Fruit fly (Drosophila melanogaster) whole organism, embryonic: ENCODE measurements around the gene Gel.

Experiments used
- Abd-B ChIP-seq: fragments of 200-800 bp; sonication (Bioruptor generic); optimal IDR thresholded peaks from 2 replicates; lab custom pipeline; 2018; ENCODE audit warnings: missing biosample characterization, mild to moderate bottlenecking, missing genetic modification characterization, moderate library complexity
- Bgb ChIP-seq: fragments of 200-800 bp; sonication (Bioruptor generic); IDR thresholded peaks from 2 replicates; pipeline ENCODE4 v1.3.6; 2022; ENCODE audit warnings: missing biosample characterization, missing genetic modification characterization; ENCODE audit not compliant: partially characterized antibody
- CG10209 ChIP-seq: fragments of 200-800 bp; sonication (Bioruptor generic); optimal IDR thresholded peaks from 3 replicates; lab custom pipeline; 2017; ENCODE audit warnings: missing biosample characterization, mild to moderate bottlenecking, missing genetic modification characterization, missing genetic modification reagents
- CG10462 ChIP-seq: fragments of 200-800 bp; sonication (Bioruptor generic); optimal IDR thresholded peaks from 2 replicates; lab custom pipeline; 2016; ENCODE audit warnings: missing biosample characterization, missing genetic modification characterization
- CG11723 ChIP-seq: fragments of 200-800 bp; sonication (Bioruptor generic); optimal IDR thresholded peaks from 2 replicates; lab custom pipeline; 2017; ENCODE audit warnings: missing biosample characterization, mild to moderate bottlenecking, missing genetic modification characterization
- CG12219 ChIP-seq: fragments of 200-800 bp; sonication (Bioruptor generic); optimal IDR thresholded peaks from 3 replicates; lab custom pipeline; 2018; ENCODE audit warnings: missing biosample characterization, mild to moderate bottlenecking, missing genetic modification characterization
- CG12744 ChIP-seq: fragments of 200-800 bp; sonication (Bioruptor generic); optimal IDR thresholded peaks from 2 replicates; lab custom pipeline; 2016; ENCODE audit warnings: missing biosample characterization, missing genetic modification characterization
- CG12769 ChIP-seq: fragments of 200-800 bp; sonication (Bioruptor generic); optimal IDR thresholded peaks from 2 replicates; lab custom pipeline; 2019; ENCODE audit warnings: missing biosample characterization, mild to moderate bottlenecking, missing genetic modification characterization, moderate library complexity
- CG13123 ChIP-seq: fragments of 200-800 bp; sonication (Bioruptor generic); optimal IDR thresholded peaks from 2 replicates; lab custom pipeline; 2016; ENCODE audit warnings: missing biosample characterization, missing genetic modification characterization
- CG13894 ChIP-seq: fragments of 200-800 bp; sonication (Bioruptor generic); optimal IDR thresholded peaks from 3 replicates; lab custom pipeline; 2018; ENCODE audit warnings: missing biosample characterization, mild to moderate bottlenecking, missing genetic modification characterization, moderate library complexity
- CG14860 ChIP-seq: fragments of 200-800 bp; sonication (Bioruptor generic); IDR thresholded peaks from 3 replicates; pipeline ENCODE4 v1.3.6; 2022; ENCODE audit warnings: missing biosample characterization, missing genetic modification characterization; ENCODE audit not compliant: partially characterized antibody
- CG16815 ChIP-seq: fragments of 200-800 bp; sonication (Bioruptor generic); optimal IDR thresholded peaks from 3 replicates; lab custom pipeline; 2017; ENCODE audit warnings: missing biosample characterization, mild to moderate bottlenecking, missing genetic modification characterization
- CG17361 ChIP-seq: fragments of 200-800 bp; sonication (Bioruptor generic); IDR thresholded peaks from 3 replicates; pipeline ENCODE4 v1.3.6; 2022; ENCODE audit warnings: missing biosample characterization, missing genetic modification characterization
- CG17912 ChIP-seq: fragments of 200-800 bp; sonication (Bioruptor generic); optimal IDR thresholded peaks from 2 replicates; lab custom pipeline; 2018; ENCODE audit warnings: missing biosample characterization, mild to moderate bottlenecking, missing genetic modification characterization
- CG32767 ChIP-seq: fragments of 200-800 bp; sonication (Bioruptor generic); IDR thresholded peaks from 2 replicates; pipeline ENCODE4 v1.3.6; 2022; ENCODE audit warnings: missing biosample characterization, missing genetic modification characterization
- CG33213 ChIP-seq: fragments of 200-800 bp; sonication (Bioruptor generic); optimal IDR thresholded peaks from 3 replicates; lab custom pipeline; 2016; ENCODE audit warnings: missing biosample characterization, missing genetic modification characterization
- CG4282 ChIP-seq: fragments of 200-800 bp; sonication (Bioruptor generic); optimal IDR thresholded peaks from 2 replicates; lab custom pipeline; 2016; ENCODE audit warnings: missing biosample characterization, missing genetic modification characterization
- CG4707 ChIP-seq: fragments of 200-800 bp; sonication (Bioruptor generic); optimal IDR thresholded peaks from 2 replicates; lab custom pipeline; 2018; ENCODE audit warnings: missing biosample characterization, mild to moderate bottlenecking, missing genetic modification characterization, moderate library complexity
- CG8089 ChIP-seq: fragments of 200-800 bp; sonication (Bioruptor generic); optimal IDR thresholded peaks from 3 replicates; lab custom pipeline; 2016; ENCODE audit warnings: missing biosample characterization, missing genetic modification characterization
- CG8290 ChIP-seq, 3 experiments: fragments of 200-800 bp; sonication (Bioruptor generic); optimal IDR thresholded peaks; 2 replicates each; lab custom pipeline; 2016 to 2019; ENCODE audit warnings: missing biosample characterization in 3 of 3, missing genetic modification characterization in 3 of 3, mild to moderate bottlenecking in 2 of 3, moderate library complexity in 1 of 3
- Chrac-16 ChIP-seq: fragments of 200-800 bp; sonication (Bioruptor generic); optimal IDR thresholded peaks from 3 replicates; lab custom pipeline; 2016; ENCODE audit warnings: missing biosample characterization, missing genetic modification characterization
- Eip74EF ChIP-seq, 2 experiments: fragments of 200-800 bp in 1 of 2; fragments of >200 bp in 1 of 2; sonication (Bioruptor generic) in 1 of 2; optimal IDR thresholded peaks; 2 replicates each; lab custom pipeline; 2017 to 2019; ENCODE audit warnings: missing biosample characterization in 2 of 2, missing genetic modification characterization in 2 of 2, mild to moderate bottlenecking in 1 of 2, moderate library complexity in 1 of 2
- Fer1 ChIP-seq: fragments of 200-800 bp; sonication (Bioruptor generic); optimal IDR thresholded peaks from 2 replicates; lab custom pipeline; 2017; ENCODE audit warnings: missing biosample characterization, mild to moderate bottlenecking, missing genetic modification characterization
- H15 ChIP-seq: fragments of 200-800 bp; sonication (Bioruptor generic); IDR thresholded peaks from 3 replicates; pipeline ENCODE4 v1.3.6; 2022; ENCODE audit warnings: missing biosample characterization, missing genetic modification characterization
- Hmr ChIP-seq: fragments of 200-800 bp; sonication (Bioruptor generic); optimal IDR thresholded peaks from 3 replicates; lab custom pipeline; 2017; ENCODE audit warnings: mild to moderate bottlenecking, missing biosample characterization, missing genetic modification reagents, missing genetic modification characterization
- Hr3 ChIP-seq: fragments of 200-800 bp; sonication (Bioruptor generic); optimal IDR thresholded peaks from 3 replicates; lab custom pipeline; 2016; ENCODE audit warnings: missing biosample characterization, missing genetic modification characterization
- Lhr ChIP-seq: fragments of 200-800 bp; sonication (Bioruptor generic); optimal IDR thresholded peaks from 3 replicates; lab custom pipeline; 2017; ENCODE audit warnings: mild to moderate bottlenecking, missing biosample characterization, missing genetic modification reagents, missing genetic modification characterization
- Med ChIP-seq: fragments of 200-800 bp; sonication (Bioruptor generic); peaks from one replicate; lab custom pipeline; 2016; ENCODE audit warnings: missing biosample characterization, missing genetic modification characterization, mild to moderate bottlenecking, inconsistent platforms, moderate library complexity
- Opbp ChIP-seq: fragments of 200-800 bp; sonication (Bioruptor generic); IDR thresholded peaks from 3 replicates; pipeline ENCODE4 v1.3.6; 2022; ENCODE audit warnings: missing biosample characterization, missing genetic modification characterization; ENCODE audit not compliant: partially characterized antibody
- amos ChIP-seq: fragments of 200-800 bp; sonication (Bioruptor generic); IDR thresholded peaks from 2 replicates; pipeline ENCODE4 v1.3.6; 2022; ENCODE audit warnings: missing biosample characterization, missing genetic modification characterization; ENCODE audit not compliant: partially characterized antibody
- cg ChIP-seq: fragments of 200-800 bp; sonication (Bioruptor generic); optimal IDR thresholded peaks from 3 replicates; lab custom pipeline; 2019; ENCODE audit warnings: missing biosample characterization, mild to moderate bottlenecking, missing genetic modification characterization, moderate library complexity
- chn ChIP-seq: fragments of 200-800 bp; sonication (Bioruptor generic); optimal IDR thresholded peaks from 2 replicates; lab custom pipeline; 2016; ENCODE audit warnings: missing biosample characterization, missing genetic modification characterization
- croc ChIP-seq: fragments of 200-800 bp; sonication (Bioruptor generic); conservative IDR thresholded peaks from 3 replicates; pipeline ENCODE4 v1.3.6; 2022; ENCODE audit warnings: missing biosample characterization, missing genetic modification characterization
- fru ChIP-seq: fragments of >200 bp; optimal IDR thresholded peaks from 2 replicates; lab custom pipeline; 2017
- grau ChIP-seq: fragments of 200-800 bp; optimal IDR thresholded peaks from 3 replicates; lab custom pipeline; 2019; ENCODE audit warnings: missing biosample characterization, mild to moderate bottlenecking, missing genetic modification characterization, moderate library complexity
- gsb ChIP-seq: fragments of 200-800 bp; sonication (Bioruptor generic); IDR thresholded peaks from 2 replicates; pipeline ENCODE4 v1.3.6; 2022; ENCODE audit warnings: missing biosample characterization, missing genetic modification characterization
- hth ChIP-seq: fragments of >200 bp; optimal IDR thresholded peaks from 2 replicates; lab custom pipeline; 2017; ENCODE audit warnings: inconsistent platforms
- lab ChIP-seq: fragments of 200-800 bp; sonication (Bioruptor generic); optimal IDR thresholded peaks from 3 replicates; lab custom pipeline; 2017; ENCODE audit warnings: missing biosample characterization, missing genetic modification characterization, mild to moderate bottlenecking, moderate library complexity, missing genetic modification reagents
- nom ChIP-seq: fragments of 200-800 bp; sonication (Bioruptor generic); optimal IDR thresholded peaks from 2 replicates; lab custom pipeline; 2017; ENCODE audit warnings: missing biosample characterization, missing genetic modification characterization, mild to moderate bottlenecking, moderate library complexity, missing genetic modification reagents
- odd ChIP-seq: fragments of 200-800 bp; sonication (Bioruptor generic); optimal IDR thresholded peaks from 2 replicates; lab custom pipeline; 2017; ENCODE audit warnings: missing biosample characterization, mild to moderate bottlenecking, missing genetic modification characterization
- phol ChIP-seq: fragments of 200-800 bp; sonication (Bioruptor generic); optimal IDR thresholded peaks from 3 replicates; lab custom pipeline; 2018; ENCODE audit warnings: missing biosample characterization, mild to moderate bottlenecking, missing genetic modification characterization, moderate library complexity
- rib ChIP-seq: fragments of 200-800 bp; sonication (Bioruptor generic); IDR thresholded peaks from 2 replicates; pipeline ENCODE4 v1.3.6; 2022; ENCODE audit warnings: missing biosample characterization, missing genetic modification characterization
- run ChIP-seq: fragments of 200-800 bp; sonication (Bioruptor generic); optimal IDR thresholded peaks from 3 replicates; lab custom pipeline; 2018; ENCODE audit warnings: missing biosample characterization, mild to moderate bottlenecking, missing genetic modification characterization
- sug ChIP-seq: fragments of 200-800 bp; optimal IDR thresholded peaks from 2 replicates; lab custom pipeline; 2019; ENCODE audit warnings: missing biosample characterization, mild to moderate bottlenecking, missing genetic modification characterization, moderate library complexity
- tna ChIP-seq: fragments of 200-800 bp; sonication (Bioruptor generic); IDR thresholded peaks from 2 replicates; pipeline ENCODE4 v1.3.6; 2022; ENCODE audit warnings: missing biosample characterization, missing genetic modification characterization; ENCODE audit not compliant: partially characterized antibody
- usp ChIP-seq: fragments of >200 bp; optimal IDR thresholded peaks from 2 replicates; lab custom pipeline; 2017; ENCODE audit warnings: missing biosample characterization, missing genetic modification characterization
- wek ChIP-seq: fragments of 200-800 bp; sonication (Bioruptor generic); optimal IDR thresholded peaks from 3 replicates; lab custom pipeline; 2018; ENCODE audit warnings: missing biosample characterization, mild to moderate bottlenecking, missing genetic modification characterization, moderate library complexity
- zen2 ChIP-seq: fragments of 200-800 bp; sonication (Bioruptor generic); IDR thresholded peaks from 3 replicates; pipeline ENCODE4 v1.3.6; 2022; ENCODE audit warnings: missing biosample characterization, missing genetic modification characterization; ENCODE audit not compliant: partially characterized antibody

Gel gene

dm6 chr3R:4186820-4187540 is 48.0 kb upstream of the Gel start:
- TF ChIP-seq CG10209 (GFP tag; lab: Kevin White, UChicago): no peak
- TF ChIP-seq rib (GFP tag; lab: Robert Waterston, UW): peak; percentile 31; the same call in 1 of the 2 replicates
- TF ChIP-seq Opbp (GFP tag; lab: Robert Waterston, UW): 0 out of 3 replicates have a peak, but pooled peaks have one; percentile 4
- no peak for TF ChIP-seq CG12744 (GFP tag; lab: Kevin White, UChicago)
- no peak for TF ChIP-seq hth (lab: Kevin White, UChicago)
- TF ChIP-seq usp (GFP tag; lab: Kevin White, UChicago): no peak
- TF ChIP-seq CG4282 (GFP tag; lab: Kevin White, UChicago): no peak
- no peak for TF ChIP-seq Chrac-16 (GFP tag; lab: Kevin White, UChicago)
- TF ChIP-seq tna (GFP tag; lab: Robert Waterston, UW): peak; percentile 17; the same call in 1 of the 2 replicates
- TF ChIP-seq wek (GFP tag; lab: Kevin White, UChicago): no peak
- TF ChIP-seq CG4707 (GFP tag; lab: Kevin White, UChicago): no peak
- peak; percentile 72 for TF ChIP-seq cg
- no peak for TF ChIP-seq odd (GFP tag; lab: Kevin White, UChicago)
- TF ChIP-seq Lhr (GFP tag; lab: Kevin White, UChicago): peak; percentile 51
- peak; percentile 91 for TF ChIP-seq CG13894 (tag; lab: Kevin White, UChicago)
- no peak for TF ChIP-seq CG11723 (GFP tag; lab: Kevin White, UChicago)
- no peak for TF ChIP-seq CG33213 (GFP tag; lab: Kevin White, UChicago)
- TF ChIP-seq Med (GFP tag; lab: Kevin White, UChicago): peak; percentile 27
- TF ChIP-seq CG12219 (GFP tag; lab: Kevin White, UChicago): no peak
- no peak for TF ChIP-seq CG17361 (GFP tag; lab: Robert Waterston, UW)
- no peak for TF ChIP-seq CG13123 (GFP tag; lab: Kevin White, UChicago)
- no peak for TF ChIP-seq CG16815 (GFP tag; lab: Kevin White, UChicago)
- no peak for TF ChIP-seq Abd-B
- peak; percentile 35 for TF ChIP-seq Hmr (GFP tag; lab: Kevin White, UChicago)
- no peak for TF ChIP-seq chn (GFP tag; lab: Kevin White, UChicago)
- no peak for TF ChIP-seq CG10462 (GFP tag; lab: Kevin White, UChicago)
- no peak for TF ChIP-seq run (tag; lab: Kevin White, UChicago)
- TF ChIP-seq Bgb (GFP tag; lab: Robert Waterston, UW): peak; percentile 49
- TF ChIP-seq Eip74EF (GFP tag; optimal IDR thresholded peaks at IDR 0.05; lab: Kevin White, UChicago): peak in 1 of 2 experiments; percentile 82
- no peak for TF ChIP-seq Hr3 (GFP tag; lab: Kevin White, UChicago)
- no peak for TF ChIP-seq CG8290 (GFP tag; optimal IDR thresholded peaks at IDR 0.05; lab: Kevin White, UChicago)
- peak in 1 of 2 experiments; percentile 43 for TF ChIP-seq CG8290 (tag; optimal IDR thresholded peaks at IDR 0.05; lab: Kevin White, UChicago)
- no peak for TF ChIP-seq CG17912 (GFP tag; lab: Kevin White, UChicago)
- no peak for TF ChIP-seq H15 (GFP tag; lab: Robert Waterston, UW)
- no peak for TF ChIP-seq CG8089 (GFP tag; lab: Kevin White, UChicago)
- TF ChIP-seq sug: peak; percentile 83
- no peak for TF ChIP-seq croc
- TF ChIP-seq CG32767 (GFP tag; lab: Robert Waterston, UW): no peak
- TF ChIP-seq zen2 (GFP tag; lab: Robert Waterston, UW): no peak
- peak; percentile 42 for TF ChIP-seq nom (GFP tag; lab: Kevin White, UChicago)
- TF ChIP-seq Fer1: no peak
- peak; percentile 33 for TF ChIP-seq amos (GFP tag; lab: Robert Waterston, UW)
- no peak for TF ChIP-seq grau (tag; lab: Kevin White, UChicago)
- peak; percentile 10 for TF ChIP-seq lab (GFP tag; lab: Kevin White, UChicago)
- TF ChIP-seq phol (tag; lab: Kevin White, UChicago): peak; percentile 37
- no peak for TF ChIP-seq CG14860 (GFP tag; lab: Robert Waterston, UW)
- TF ChIP-seq fru (lab: Kevin White, UChicago): no peak
- peak; percentile 62 for TF ChIP-seq CG12769 (tag; lab: Kevin White, UChicago)
- TF ChIP-seq gsb (GFP tag; lab: Robert Waterston, UW): no peak
